Fruit fly (Drosophila melanogaster) whole organism, prepupa: ENCODE measurements around the gene CG44000.

Source experiments
- Blimp-1 ChIP-seq: fragments of 200-800 bp; sonication (Bioruptor generic); optimal IDR thresholded peaks from 3 replicates; lab custom pipeline; 2017; ENCODE audit warnings: missing biosample characterization, missing genetic modification characterization, mild to moderate bottlenecking, moderate library complexity, missing genetic modification reagents
- CG10631 ChIP-seq: fragments of 200-800 bp; sonication (Bioruptor generic); optimal IDR thresholded peaks from 2 replicates; lab custom pipeline; 2016; ENCODE audit warnings: missing biosample characterization, missing genetic modification characterization
- CG10669 ChIP-seq: fragments of 200-800 bp; sonication (Bioruptor generic); optimal IDR thresholded peaks from 3 replicates; lab custom pipeline; 2018; ENCODE audit warnings: missing biosample characterization, mild to moderate bottlenecking, missing genetic modification characterization, moderate library complexity
- CG11902 ChIP-seq: fragments of 200-800 bp; sonication (Bioruptor generic); optimal IDR thresholded peaks from 3 replicates; lab custom pipeline; 2016; ENCODE audit warnings: missing biosample characterization, missing genetic modification characterization
- CG15336 ChIP-seq: fragments of 200-800 bp; sonication (Bioruptor generic); IDR thresholded peaks from 2 replicates; pipeline ENCODE4 v1.3.6; 2022; ENCODE audit warnings: missing biosample characterization, missing genetic modification characterization
- CG16779 ChIP-seq: fragments of 200-800 bp; sonication (Bioruptor generic); optimal IDR thresholded peaks from 3 replicates; lab custom pipeline; 2017; ENCODE audit warnings: missing biosample characterization, mild to moderate bottlenecking, missing genetic modification characterization
- CG3032 ChIP-seq: fragments of 200-800 bp; optimal IDR thresholded peaks from 2 replicates; lab custom pipeline; 2019; ENCODE audit warnings: missing biosample characterization, mild to moderate bottlenecking, missing genetic modification characterization, moderate library complexity
- CG31627 ChIP-seq: fragments of 200-800 bp; sonication (Bioruptor generic); optimal IDR thresholded peaks from 3 replicates; lab custom pipeline; 2016; ENCODE audit warnings: missing biosample characterization, missing genetic modification characterization
- CG34406 ChIP-seq: fragments of 200-800 bp; sonication (Bioruptor generic); optimal IDR thresholded peaks from 3 replicates; lab custom pipeline; 2016; ENCODE audit warnings: missing biosample characterization, missing genetic modification characterization
- CG6163 ChIP-seq: fragments of 200-800 bp; sonication (Bioruptor generic); IDR thresholded peaks from 3 replicates; pipeline ENCODE4 v1.3.6; 2022; ENCODE audit warnings: missing biosample characterization, missing genetic modification characterization
- CG6276 ChIP-seq: fragments of 200-800 bp; sonication (Bioruptor generic); optimal IDR thresholded peaks from 2 replicates; lab custom pipeline; 2017; ENCODE audit warnings: missing biosample characterization, mild to moderate bottlenecking, missing genetic modification characterization
- CG6792 ChIP-seq: fragments of 200-800 bp; sonication (Bioruptor generic); optimal IDR thresholded peaks from 3 replicates; lab custom pipeline; 2016; ENCODE audit warnings: missing biosample characterization, missing genetic modification characterization
- CG6854 ChIP-seq: fragments of 200-800 bp; sonication (Bioruptor generic); optimal IDR thresholded peaks from 2 replicates; lab custom pipeline; 2017; ENCODE audit warnings: missing biosample characterization, mild to moderate bottlenecking, missing genetic modification characterization
- CG7368 ChIP-seq: fragments of 200-800 bp; sonication (Bioruptor generic); optimal IDR thresholded peaks from 3 replicates; lab custom pipeline; 2016; ENCODE audit warnings: missing biosample characterization, missing genetic modification characterization
- CG9139 ChIP-seq: fragments of 200-800 bp; sonication (Bioruptor generic); optimal IDR thresholded peaks from 3 replicates; lab custom pipeline; 2017; ENCODE audit warnings: missing biosample characterization, mild to moderate bottlenecking, missing genetic modification characterization
- Eip78C ChIP-seq: fragments of 200-800 bp; sonication (Bioruptor generic); peaks from one replicate; lab custom pipeline; 2016; ENCODE audit warnings: missing biosample characterization, missing genetic modification characterization
- Eip93F ChIP-seq: fragments of 200-800 bp; sonication (Bioruptor generic); optimal IDR thresholded peaks from 2 replicates; lab custom pipeline; 2016; ENCODE audit warnings: missing biosample characterization, mild to moderate bottlenecking, missing genetic modification characterization
- Ets21C ChIP-seq: fragments of 200-800 bp; sonication (Bioruptor generic); optimal IDR thresholded peaks from 3 replicates; lab custom pipeline; 2016; ENCODE audit warnings: missing biosample characterization, missing genetic modification characterization
- Ets96B ChIP-seq: fragments of 200-800 bp; optimal IDR thresholded peaks from 2 replicates; lab custom pipeline; 2019; ENCODE audit warnings: missing biosample characterization, mild to moderate bottlenecking, missing genetic modification characterization, moderate library complexity
- Gug ChIP-seq: fragments of 200-800 bp; sonication (Bioruptor generic); IDR thresholded peaks from 2 replicates; pipeline ENCODE4 v1.3.6; 2022; ENCODE audit warnings: missing biosample characterization, missing genetic modification characterization
- Hr39 ChIP-seq: fragments of 200-800 bp; sonication (Bioruptor generic); optimal IDR thresholded peaks from 2 replicates; lab custom pipeline; 2016; ENCODE audit warnings: missing biosample characterization, missing genetic modification characterization
- Hr4 ChIP-seq: fragments of 200-800 bp; sonication (Bioruptor generic); optimal IDR thresholded peaks from 3 replicates; lab custom pipeline; 2016; ENCODE audit warnings: missing biosample characterization, missing genetic modification characterization
- Met ChIP-seq: fragments of 200-800 bp; sonication (Bioruptor generic); optimal IDR thresholded peaks from 3 replicates; lab custom pipeline; 2016; ENCODE audit warnings: missing biosample characterization, missing genetic modification characterization
- OdsH ChIP-seq: fragments of 200-800 bp; sonication (Bioruptor generic); optimal IDR thresholded peaks from 3 replicates; lab custom pipeline; 2016; ENCODE audit warnings: missing biosample characterization, missing genetic modification characterization
- Smox ChIP-seq: fragments of 200-800 bp; sonication (Bioruptor generic); optimal IDR thresholded peaks from 3 replicates; lab custom pipeline; 2016; ENCODE audit warnings: missing biosample characterization, missing genetic modification characterization
- Sox102F ChIP-seq: fragments of 200-800 bp; sonication (Bioruptor generic); optimal IDR thresholded peaks from 2 replicates; lab custom pipeline; 2016; ENCODE audit warnings: missing biosample characterization, mild to moderate bottlenecking, missing genetic modification characterization
- Sox14 ChIP-seq: fragments of 200-800 bp; sonication (Bioruptor generic); optimal IDR thresholded peaks from 3 replicates; lab custom pipeline; 2016; ENCODE audit warnings: missing biosample characterization, missing genetic modification characterization
- Sox15 ChIP-seq: fragments of 200-800 bp; sonication (Bioruptor generic); optimal IDR thresholded peaks from 3 replicates; lab custom pipeline; 2016; ENCODE audit warnings: missing biosample characterization, missing genetic modification characterization
- achi ChIP-seq: fragments of 200-800 bp; sonication (Bioruptor generic); optimal IDR thresholded peaks from 3 replicates; lab custom pipeline; 2016; ENCODE audit warnings: missing biosample characterization, missing genetic modification characterization
- acj6 ChIP-seq: fragments of 200-800 bp; sonication (Bioruptor generic); optimal IDR thresholded peaks from 3 replicates; lab custom pipeline; 2016; ENCODE audit warnings: missing biosample characterization, missing genetic modification characterization
- cyc ChIP-seq: fragments of 200-800 bp; sonication (Bioruptor generic); optimal IDR thresholded peaks from 3 replicates; lab custom pipeline; 2016; ENCODE audit warnings: missing biosample characterization, missing genetic modification characterization
- dac ChIP-seq: fragments of 200-800 bp; sonication (Bioruptor generic); optimal IDR thresholded peaks from 2 replicates; lab custom pipeline; 2017; ENCODE audit warnings: missing biosample characterization, mild to moderate bottlenecking, missing genetic modification characterization
- dsx ChIP-seq: fragments of 200-800 bp; optimal IDR thresholded peaks from 3 replicates; lab custom pipeline; 2019; ENCODE audit warnings: missing biosample characterization, mild to moderate bottlenecking, missing genetic modification characterization, moderate library complexity; ENCODE audit not compliant: poor library complexity, severe bottlenecking
- eg ChIP-seq: fragments of 200-800 bp; sonication (Bioruptor generic); IDR thresholded peaks from 3 replicates; pipeline ENCODE4 v1.3.6; 2022; ENCODE audit warnings: missing biosample characterization, missing genetic modification characterization
- esn ChIP-seq: fragments of 200-800 bp; sonication (Bioruptor generic); optimal IDR thresholded peaks from 2 replicates; lab custom pipeline; 2016; ENCODE audit warnings: missing biosample characterization, mild to moderate bottlenecking, missing genetic modification characterization, moderate library complexity
- fd59A ChIP-seq: fragments of 200-800 bp; sonication (Bioruptor generic); optimal IDR thresholded peaks from 2 replicates; lab custom pipeline; 2017; ENCODE audit warnings: missing biosample characterization, mild to moderate bottlenecking, missing genetic modification characterization, missing genetic modification reagents
- fkh ChIP-seq: fragments of 200-800 bp; sonication (Bioruptor generic); optimal IDR thresholded peaks from 3 replicates; lab custom pipeline; 2017; ENCODE audit warnings: missing biosample characterization, mild to moderate bottlenecking, missing genetic modification characterization, moderate library complexity
- net ChIP-seq: fragments of 200-800 bp; sonication (Bioruptor generic); optimal IDR thresholded peaks from 3 replicates; lab custom pipeline; 2016; ENCODE audit warnings: missing biosample characterization, missing genetic modification characterization
- pdm3 ChIP-seq: fragments of 200-800 bp; sonication (Bioruptor generic); optimal IDR thresholded peaks from 3 replicates; lab custom pipeline; 2016; ENCODE audit warnings: missing biosample characterization, missing genetic modification characterization
- salr ChIP-seq, 2 experiments: fragments of 200-800 bp; sonication (Bioruptor generic); optimal IDR thresholded peaks; 3 replicates each; lab custom pipeline; 2016 to 2018; ENCODE audit warnings: missing biosample characterization in 2 of 2, missing genetic modification characterization in 2 of 2, mild to moderate bottlenecking in 1 of 2
- svp ChIP-seq: fragments of 200-800 bp; sonication (Bioruptor generic); peaks from one replicate; lab custom pipeline; 2016; ENCODE audit warnings: missing biosample characterization, missing genetic modification characterization
- topi ChIP-seq: fragments of 200-800 bp; sonication (Bioruptor generic); optimal IDR thresholded peaks from 3 replicates; lab custom pipeline; 2016; ENCODE audit warnings: missing biosample characterization, missing genetic modification characterization
- vri ChIP-seq: fragments of 200-800 bp; sonication (Bioruptor generic); optimal IDR thresholded peaks from 3 replicates; lab custom pipeline; 2016; ENCODE audit warnings: missing biosample characterization, mild to moderate bottlenecking, missing genetic modification characterization

The CG44000 gene

dm6 chr2L:5010784-5011260 lies 32.2 kb upstream of the CG44000 start, which contains the start of the genes CG31917, Tfb5 and SelT (continued):
- TF ChIP-seq CG6163 (GFP tag; lab: Robert Waterston, UW) (peak; percentile 12; the same call in 1 of the 3 replicates), Sox102F (no peak), acj6 (GFP tag; lab: Kevin White, UChicago) (peak; percentile 65), CG7368 (GFP tag; lab: Kevin White, UChicago) (no peak), svp (peak; percentile 86), achi (GFP tag; lab: Kevin White, UChicago) (peak; percentile 33), Met (GFP tag; lab: Kevin White, UChicago) (no peak), fkh (GFP tag; lab: Kevin White, UChicago) (no peak), Hr4 (GFP tag; lab: Kevin White, UChicago) (no peak), Ets96B (peak; percentile 52), dac (GFP tag; lab: Kevin White, UChicago) (no peak), Eip93F (GFP tag; lab: Kevin White, UChicago) (no peak), vri (no peak), eg (GFP tag; lab: Robert Waterston, UW) (peak; percentile 63; the same call in 2 of the 3 replicates), Hr39 (GFP tag; lab: Kevin White, UChicago) (peak; percentile 65), CG3032 (tag; lab: Kevin White, UChicago) (peak; percentile 48), CG34406 (peak; percentile 5), topi (GFP tag; lab: Kevin White, UChicago) (peak; percentile 43), Gug (no peak), Eip78C (GFP tag; lab: Kevin White, UChicago) (no peak), CG10631 (GFP tag; lab: Kevin White, UChicago) (no peak), dsx (GFP tag; lab: Kevin White, UChicago) (no peak), OdsH (GFP tag; lab: Kevin White, UChicago) (no peak), Blimp-1 (GFP tag; lab: Kevin White, UChicago) (no peak), CG9139 (no peak)
- TF ChIP-seq, all 60 proteins: peak for 20

- TF ChIP-seq CG10669 (GFP tag; lab: Kevin White, UChicago): no peak
- no peak for TF ChIP-seq CG6163 (GFP tag; lab: Robert Waterston, UW)
- no peak for TF ChIP-seq CG15336 (GFP tag; lab: Robert Waterston, UW)
- TF ChIP-seq Sox15 (GFP tag; lab: Kevin White, UChicago): no peak
- no peak for TF ChIP-seq cyc (GFP tag; lab: Kevin White, UChicago)
- no peak for TF ChIP-seq CG6854 (GFP tag; lab: Kevin White, UChicago)
- TF ChIP-seq Ets21C: no peak
- TF ChIP-seq CG6276 (GFP tag; lab: Kevin White, UChicago): no peak
- TF ChIP-seq fd59A: no peak
- no peak for TF ChIP-seq Blimp-1 (GFP tag; lab: Kevin White, UChicago)
- no peak for TF ChIP-seq Hr39 (GFP tag; lab: Kevin White, UChicago)
- TF ChIP-seq Smox (GFP tag; lab: Kevin White, UChicago): no peak
- no peak for TF ChIP-seq CG11902 (GFP tag; lab: Kevin White, UChicago)
- no peak for TF ChIP-seq esn (GFP tag; lab: Kevin White, UChicago)
- TF ChIP-seq dac (GFP tag; lab: Kevin White, UChicago): no peak
- TF ChIP-seq svp: no peak
- no peak for TF ChIP-seq CG3032 (tag; lab: Kevin White, UChicago)
Observed at dm6 chr2L:5020479-5020878, 22.6 kb upstream of the CG44000 start.

DNA sequence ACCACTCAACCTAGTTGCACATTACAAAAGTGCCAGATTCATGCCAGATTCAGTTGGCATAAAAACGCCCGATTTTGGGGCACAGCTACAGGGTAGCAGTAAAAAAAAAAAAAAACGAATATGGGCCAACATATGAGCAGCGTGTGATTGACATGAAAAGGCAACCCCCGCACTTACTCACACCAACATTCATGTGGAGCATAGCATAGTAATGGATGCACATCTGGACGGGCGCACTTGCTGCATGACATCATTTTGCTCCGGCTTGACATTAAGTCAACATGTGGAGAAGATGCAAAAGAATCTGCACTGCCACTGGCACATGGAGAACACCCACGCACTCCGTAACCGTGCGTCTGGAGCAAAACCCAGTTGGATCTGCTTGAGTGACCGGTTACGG lies 20.5 kb upstream of the CG44000 start:
- TF ChIP-seq svp (peak; percentile 22), Ets96B (no peak)

- TF ChIP-seq CG16779 (tag; lab: Kevin White, UChicago): no peak
- TF ChIP-seq CG34406: no peak
- TF ChIP-seq Met (GFP tag; lab: Kevin White, UChicago): no peak
- TF ChIP-seq Hr4 (GFP tag; lab: Kevin White, UChicago): no peak
- TF ChIP-seq salr (GFP tag; optimal IDR thresholded peaks at IDR 0.05; lab: Kevin White, UChicago): no peak
- no peak for TF ChIP-seq CG6792 (GFP tag; lab: Kevin White, UChicago)
- no peak for TF ChIP-seq net (GFP tag; lab: Kevin White, UChicago)
- TF ChIP-seq pdm3 (GFP tag; lab: Kevin White, UChicago): no peak
- TF ChIP-seq Sox14 (GFP tag; lab: Kevin White, UChicago): no peak
- no peak for TF ChIP-seq CG10669 (GFP tag; lab: Kevin White, UChicago)
- TF ChIP-seq CG31627: no peak
- no peak for TF ChIP-seq esn (GFP tag; lab: Kevin White, UChicago)
Observed at dm6 chr2L:5025557-5025956, 17.5 kb upstream of the CG44000 start.
